Worm (Caenorhabditis elegans): Measurements from ENCODE around the gene F54C8.6.

ce11 chrIII:9434999-9435398 lies 14.7 kb downstream of the F54C8.6 start:
- no peak for TF ChIP-seq madf-8 (GFP tag; conservative IDR thresholded peaks at IDR 0.05)
- TF ChIP-seq F37B4.10 (GFP tag; IDR thresholded peaks at IDR 0.05), result no peak
- no peak for TF ChIP-seq unc-62 (GFP tag; optimal IDR thresholded peaks at IDR 0.05)
- no peak for TF ChIP-seq F57C9.4 (tag; optimal IDR thresholded peaks at IDR 0.05)
- 0 out of 2 replicates have a peak, but pooled peaks have one; percentile 16 for TF ChIP-seq D2030.7 (GFP tag; IDR thresholded peaks at IDR 0.05)
- no peak for TF ChIP-seq athp-1 (tag; optimal IDR thresholded peaks at IDR 0.05)
- TF ChIP-seq ekl-4 (GFP tag; IDR thresholded peaks at IDR 0.05), result no peak
